Fruit fly (Drosophila melanogaster) whole organism, prepupa: ENCODE measurements around the gene CG6678.

Experiments used
- Blimp-1 ChIP-seq: fragments of 200-800 bp; sonication (Bioruptor generic); optimal IDR thresholded peaks from 3 replicates; lab custom pipeline; 2017; ENCODE audit warnings: missing biosample characterization, missing genetic modification characterization, mild to moderate bottlenecking, moderate library complexity, missing genetic modification reagents
- CG11294 ChIP-seq: fragments of 200-800 bp; sonication (Bioruptor generic); IDR thresholded peaks from 2 replicates; pipeline ENCODE4 v1.3.6; 2022; ENCODE audit warnings: missing biosample characterization, missing genetic modification characterization
- CG3032 ChIP-seq: fragments of 200-800 bp; optimal IDR thresholded peaks from 2 replicates; lab custom pipeline; 2019; ENCODE audit warnings: missing biosample characterization, mild to moderate bottlenecking, missing genetic modification characterization, moderate library complexity
- CG31627 ChIP-seq: fragments of 200-800 bp; sonication (Bioruptor generic); optimal IDR thresholded peaks from 3 replicates; lab custom pipeline; 2016; ENCODE audit warnings: missing biosample characterization, missing genetic modification characterization
- CG32006 ChIP-seq: fragments of 200-800 bp; sonication (Bioruptor generic); optimal IDR thresholded peaks from 3 replicates; lab custom pipeline; 2017; ENCODE audit warnings: missing biosample characterization, mild to moderate bottlenecking, missing genetic modification characterization
- CG6163 ChIP-seq: fragments of 200-800 bp; sonication (Bioruptor generic); IDR thresholded peaks from 3 replicates; pipeline ENCODE4 v1.3.6; 2022; ENCODE audit warnings: missing biosample characterization, missing genetic modification characterization
- CG6792 ChIP-seq: fragments of 200-800 bp; sonication (Bioruptor generic); optimal IDR thresholded peaks from 3 replicates; lab custom pipeline; 2016; ENCODE audit warnings: missing biosample characterization, missing genetic modification characterization
- CG8319 ChIP-seq: fragments of 200-800 bp; sonication (Bioruptor generic); optimal IDR thresholded peaks from 3 replicates; lab custom pipeline; 2016; ENCODE audit warnings: missing biosample characterization, missing genetic modification characterization
- Eip78C ChIP-seq: fragments of 200-800 bp; sonication (Bioruptor generic); peaks from one replicate; lab custom pipeline; 2016; ENCODE audit warnings: missing biosample characterization, missing genetic modification characterization
- dac ChIP-seq: fragments of 200-800 bp; sonication (Bioruptor generic); optimal IDR thresholded peaks from 2 replicates; lab custom pipeline; 2017; ENCODE audit warnings: missing biosample characterization, mild to moderate bottlenecking, missing genetic modification characterization
- fd85E ChIP-seq: fragments of 200-800 bp; sonication (Bioruptor generic); optimal IDR thresholded peaks from 3 replicates; lab custom pipeline; 2016; ENCODE audit warnings: missing biosample characterization, missing genetic modification characterization
- spab ChIP-seq: fragments of 200-800 bp; sonication (Bioruptor generic); optimal IDR thresholded peaks from 2 replicates; lab custom pipeline; 2017; ENCODE audit warnings: missing biosample characterization, mild to moderate bottlenecking, missing genetic modification characterization, missing genetic modification reagents
- ss ChIP-seq, 2 experiments: fragments of 200-800 bp; sonication (Bioruptor generic); optimal IDR thresholded peaks; 2 replicates in 1 of 2; 3 replicates in 1 of 2; lab custom pipeline; 2017 to 2018; ENCODE audit warnings: mild to moderate bottlenecking in 2 of 2, missing biosample characterization in 2 of 2, missing genetic modification characterization in 2 of 2, moderate library complexity in 1 of 2

- TF ChIP-seq spab (GFP tag; lab: Kevin White, UChicago) (no peak), CG32006 (GFP tag; lab: Kevin White, UChicago) (peak; percentile 60), CG8319 (GFP tag; lab: Kevin White, UChicago) (no peak), ss (GFP tag; optimal IDR thresholded peaks at IDR 0.05; lab: Kevin White, UChicago) (peak in 1 of 2 experiments; percentile 25), CG3032 (tag; lab: Kevin White, UChicago) (no peak), CG6163 (GFP tag; lab: Robert Waterston, UW) (peak; percentile 41), CG31627 (GFP tag; lab: Kevin White, UChicago) (peak; percentile 26), CG6792 (peak; percentile 37), Blimp-1 (peak; percentile 99), fd85E (GFP tag; lab: Kevin White, UChicago) (peak; percentile 1), CG11294 (GFP tag; lab: Robert Waterston, UW) (no peak), dac (GFP tag; lab: Kevin White, UChicago) (peak; percentile 33), Eip78C (GFP tag; lab: Kevin White, UChicago) (peak; percentile 92)
Observed at dm6 chr3R:21856098-21856872, 30.5 kb upstream of the CG6678 start, which contains the start of gene glec.
